Worm (Caenorhabditis elegans): ENCODE measurements around the gene D1086.12.

ce11 chrV:14133002-14133763 is 32.2 kb downstream of the D1086.12 start:
- TF ChIP-seq W03F9.2 (tag; optimal IDR thresholded peaks at IDR 0.05) (no peak), dao-5 (tag; optimal IDR thresholded peaks at IDR 0.05) (no peak), him-1 (tag; optimal IDR thresholded peaks at IDR 0.05) (no peak)
